Fruit fly (Drosophila melanogaster) whole organism, pupa: Measurements from ENCODE around the gene ifc.

Experiments
- CG10348 ChIP-seq: fragments of 200-800 bp; sonication (Bioruptor generic); IDR thresholded peaks from 2 replicates; pipeline ENCODE4 v1.3.6; 2022; ENCODE audit warnings: missing biosample characterization, missing genetic modification characterization
- CG12605 ChIP-seq: fragments of 200-800 bp; sonication (Bioruptor generic); IDR thresholded peaks from 2 replicates; pipeline ENCODE4 v1.3.6; 2022; ENCODE audit warnings: missing biosample characterization, missing genetic modification characterization
- CG13204 ChIP-seq: fragments of 200-800 bp; sonication (Bioruptor generic); optimal IDR thresholded peaks from 2 replicates; lab custom pipeline; 2018; ENCODE audit warnings: missing biosample characterization, mild to moderate bottlenecking, missing genetic modification characterization, moderate library complexity
- CG14655 ChIP-seq: fragments of 200-800 bp; sonication (Bioruptor generic); optimal IDR thresholded peaks from 3 replicates; lab custom pipeline; 2017; ENCODE audit warnings: mild to moderate bottlenecking, missing biosample characterization, missing genetic modification reagents, missing genetic modification characterization
- CG15710 ChIP-seq: fragments of 200-800 bp; sonication (Bioruptor generic); optimal IDR thresholded peaks from 2 replicates; lab custom pipeline; 2018; ENCODE audit warnings: missing biosample characterization, mild to moderate bottlenecking, missing genetic modification characterization, moderate library complexity
- CG17806 ChIP-seq: fragments of 200-800 bp; sonication (Bioruptor generic); optimal IDR thresholded peaks from 2 replicates; lab custom pipeline; 2018; ENCODE audit warnings: missing biosample characterization, mild to moderate bottlenecking, missing genetic modification characterization, moderate library complexity
- CG32121 ChIP-seq: fragments of 200-800 bp; sonication (Bioruptor generic); IDR thresholded peaks from 2 replicates; pipeline ENCODE4 v1.3.6; 2022; ENCODE audit warnings: missing biosample characterization, missing genetic modification characterization
- CG34367 ChIP-seq: fragments of 200-800 bp; sonication (Bioruptor generic); optimal IDR thresholded peaks from 2 replicates; lab custom pipeline; 2018; ENCODE audit warnings: missing biosample characterization, mild to moderate bottlenecking, missing genetic modification characterization
- CG4496 ChIP-seq: fragments of 200-800 bp; sonication (Bioruptor generic); IDR thresholded peaks from 3 replicates; pipeline ENCODE4 v1.3.6; 2022; ENCODE audit warnings: missing biosample characterization, missing genetic modification characterization
- CG8159 ChIP-seq: fragments of 200-800 bp; sonication (Bioruptor generic); optimal IDR thresholded peaks from 3 replicates; lab custom pipeline; 2018; ENCODE audit warnings: missing biosample characterization, mild to moderate bottlenecking, missing genetic modification characterization, moderate library complexity
- CG8301 ChIP-seq: fragments of 200-800 bp; sonication (Bioruptor generic); optimal IDR thresholded peaks from 2 replicates; lab custom pipeline; 2018; ENCODE audit warnings: missing biosample characterization, mild to moderate bottlenecking, missing genetic modification characterization
- CG9948 ChIP-seq: fragments of 200-800 bp; sonication (Bioruptor generic); optimal IDR thresholded peaks from 2 replicates; lab custom pipeline; 2018; ENCODE audit warnings: missing biosample characterization, mild to moderate bottlenecking, missing genetic modification characterization, moderate library complexity
- D1 ChIP-seq: fragments of 200-800 bp; sonication (Bioruptor generic); optimal IDR thresholded peaks from 2 replicates; lab custom pipeline; 2018; ENCODE audit warnings: missing biosample characterization, mild to moderate bottlenecking, missing genetic modification characterization, moderate library complexity
- EcR ChIP-seq: fragments of 200-800 bp; sonication (Bioruptor generic); optimal IDR thresholded peaks from 3 replicates; lab custom pipeline; 2019; ENCODE audit warnings: missing biosample characterization, missing genetic modification characterization, mild to moderate bottlenecking, moderate library complexity, missing genetic modification reagents
- Ets98B ChIP-seq: fragments of 200-800 bp; sonication (Bioruptor generic); IDR thresholded peaks from 2 replicates; pipeline ENCODE4 v1.3.6; 2022; ENCODE audit warnings: missing biosample characterization, missing genetic modification characterization
- Pif1A ChIP-seq: fragments of 200-800 bp; sonication (Bioruptor generic); optimal IDR thresholded peaks from 3 replicates; lab custom pipeline; 2016; ENCODE audit warnings: missing biosample characterization, missing genetic modification characterization
- Pif1B ChIP-seq: fragments of 200-800 bp; sonication (Bioruptor generic); optimal IDR thresholded peaks from 3 replicates; lab custom pipeline; 2016; ENCODE audit warnings: missing biosample characterization, missing genetic modification characterization
- Snoo ChIP-seq: fragments of 200-800 bp; sonication (Bioruptor generic); optimal IDR thresholded peaks from 3 replicates; lab custom pipeline; 2017; ENCODE audit warnings: missing biosample characterization, mild to moderate bottlenecking, missing genetic modification characterization, inconsistent platforms
- fd96Ca ChIP-seq: fragments of 200-800 bp; sonication (Bioruptor generic); IDR thresholded peaks from 3 replicates; pipeline ENCODE4 v1.3.6; 2022; ENCODE audit warnings: missing biosample characterization, missing genetic modification characterization
- gl ChIP-seq: fragments of 200-800 bp; sonication (Bioruptor generic); optimal IDR thresholded peaks from 2 replicates; lab custom pipeline; 2018; ENCODE audit warnings: missing biosample characterization, mild to moderate bottlenecking, missing genetic modification characterization
- rn ChIP-seq: fragments of 200-800 bp; sonication (Bioruptor generic); IDR thresholded peaks from 2 replicates; pipeline ENCODE4 v1.3.6; 2022; ENCODE audit warnings: missing biosample characterization, missing genetic modification characterization

The ifc gene

dm6 chr2L:5946728-5947127 lies 39.4 kb upstream of the ifc start:
- TF ChIP-seq CG32121 = no peak
- no peak for TF ChIP-seq CG4496 (GFP tag; lab: Robert Waterston, UW)
- no peak for TF ChIP-seq EcR (GFP tag; lab: Kevin White, UChicago)
- TF ChIP-seq Pif1A (GFP tag; lab: Kevin White, UChicago) = no peak
- no peak for TF ChIP-seq CG9948 (tag; lab: Kevin White, UChicago)
- TF ChIP-seq rn (GFP tag; lab: Robert Waterston, UW) = no peak
- TF ChIP-seq CG8301 (tag; lab: Kevin White, UChicago) = no peak
- TF ChIP-seq CG14655 (GFP tag; lab: Kevin White, UChicago) = no peak
- TF ChIP-seq CG15710 (tag; lab: Kevin White, UChicago) = no peak
- no peak for TF ChIP-seq CG13204 (GFP tag; lab: Kevin White, UChicago)
- TF ChIP-seq CG34367 (tag; lab: Kevin White, UChicago) = no peak

DNA sequence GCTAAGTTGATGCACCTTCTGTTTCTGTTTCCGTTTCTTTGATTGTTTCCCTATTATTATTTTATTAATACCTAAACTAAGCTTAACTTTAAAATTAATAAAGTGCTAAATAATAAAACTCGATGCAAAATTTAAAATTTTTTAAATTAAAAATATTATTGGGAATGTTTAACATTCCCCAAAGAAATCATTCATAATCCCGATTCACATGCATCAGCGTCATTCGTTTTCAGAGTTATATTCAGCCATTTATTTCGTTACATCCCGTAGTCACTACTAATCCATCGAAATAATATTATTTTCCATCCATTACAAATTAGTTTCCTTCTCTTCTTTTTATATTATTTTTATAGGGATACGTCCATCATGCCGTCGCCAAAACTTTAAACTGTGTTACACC lies 38.6 kb upstream of the ifc start:
- TF ChIP-seq CG4496 (GFP tag; lab: Robert Waterston, UW) = no peak
- no peak for TF ChIP-seq CG12605
- TF ChIP-seq D1 (tag; lab: Kevin White, UChicago) = no peak
- TF ChIP-seq CG14655 (GFP tag; lab: Kevin White, UChicago) = no peak
- TF ChIP-seq gl (tag; lab: Kevin White, UChicago) = no peak
- TF ChIP-seq CG34367 (tag; lab: Kevin White, UChicago) = no peak
- TF ChIP-seq Pif1B (GFP tag; lab: Kevin White, UChicago) = no peak
- TF ChIP-seq CG15710 (tag; lab: Kevin White, UChicago) = no peak
- no peak for TF ChIP-seq Pif1A (GFP tag; lab: Kevin White, UChicago)
- TF ChIP-seq CG8159 (tag; lab: Kevin White, UChicago) = no peak
- TF ChIP-seq fd96Ca (GFP tag; lab: Robert Waterston, UW) = no peak
- no peak for TF ChIP-seq rn (GFP tag; lab: Robert Waterston, UW)
- TF ChIP-seq Ets98B (GFP tag; lab: Robert Waterston, UW) = no peak
- no peak for TF ChIP-seq CG17806 (tag; lab: Kevin White, UChicago)
- no peak for TF ChIP-seq CG13204 (GFP tag; lab: Kevin White, UChicago)
- no peak for TF ChIP-seq EcR (GFP tag; lab: Kevin White, UChicago)
- no peak for TF ChIP-seq Snoo
- TF ChIP-seq CG32121 = no peak

DNA sequence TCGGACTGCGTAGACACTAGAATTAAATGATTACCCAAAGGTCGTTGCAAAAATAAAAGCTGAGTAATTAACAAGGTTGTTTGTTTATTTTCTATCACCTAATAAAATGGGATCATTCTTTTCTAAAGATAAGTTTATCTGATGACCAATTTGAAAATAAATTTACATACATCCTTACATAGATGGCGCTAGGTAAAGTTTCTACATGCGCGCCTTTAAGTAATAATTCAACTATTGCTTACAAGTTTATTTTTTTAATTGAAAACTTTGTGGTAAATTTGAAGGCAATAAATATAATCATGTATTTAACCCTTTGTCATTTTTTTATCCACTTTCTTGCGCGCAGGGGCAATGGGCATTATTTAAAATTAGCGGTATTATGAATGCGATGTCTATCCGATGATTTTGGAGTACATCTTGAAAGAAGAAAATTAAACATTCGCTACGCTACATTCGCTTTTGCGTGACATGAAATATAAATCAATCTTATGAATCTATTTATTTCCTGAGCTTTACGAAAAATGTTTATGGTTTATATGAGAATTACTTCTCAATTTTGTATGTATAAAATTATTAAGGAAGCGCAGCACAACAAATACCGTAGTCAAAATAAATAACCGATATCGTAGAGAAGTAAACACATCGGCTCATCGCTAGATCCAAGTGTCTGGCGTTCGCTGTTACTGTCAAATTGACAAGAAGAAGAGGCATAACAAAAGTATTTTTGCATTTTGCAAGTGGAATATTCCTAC lies 37.2 kb upstream of the ifc start, which contains the start of gene CG9044:
TSS of gene CG9044 (plus strand) at position 676 of the 752 bp plus-strand sequence.
- TF ChIP-seq CG15710 (tag; lab: Kevin White, UChicago) (peak; percentile 16), CG4496 (GFP tag; lab: Robert Waterston, UW) (no peak), CG34367 (tag; lab: Kevin White, UChicago) (no peak), EcR (GFP tag; lab: Kevin White, UChicago) (no peak), rn (GFP tag; lab: Robert Waterston, UW) (peak; percentile 15; the same call in 1 of the 2 replicates), CG10348 (GFP tag; lab: Robert Waterston, UW) (no peak), CG17806 (tag; lab: Kevin White, UChicago) (no peak), CG32121 (0 out of 2 replicates have a peak, but pooled peaks have one; percentile 40)

dm6 chr2L:5956153-5956552 lies 30.0 kb upstream of the ifc start, which contains the start of gene CG13999:
TSS of gene CG13999 (minus strand) at chr2L:5956466.
- TF ChIP-seq fd96Ca (GFP tag; lab: Robert Waterston, UW) (no peak), CG34367 (tag; lab: Kevin White, UChicago) (no peak), CG4496 (GFP tag; lab: Robert Waterston, UW) (no peak), CG9948 (tag; lab: Kevin White, UChicago) (no peak), Pif1B (GFP tag; lab: Kevin White, UChicago) (no peak), CG15710 (tag; lab: Kevin White, UChicago) (no peak), CG12605 (no peak), Snoo (no peak), CG13204 (GFP tag; lab: Kevin White, UChicago) (no peak), gl (tag; lab: Kevin White, UChicago) (no peak), Ets98B (GFP tag; lab: Robert Waterston, UW) (no peak), CG8301 (tag; lab: Kevin White, UChicago) (no peak), EcR (GFP tag; lab: Kevin White, UChicago) (no peak)

DNA sequence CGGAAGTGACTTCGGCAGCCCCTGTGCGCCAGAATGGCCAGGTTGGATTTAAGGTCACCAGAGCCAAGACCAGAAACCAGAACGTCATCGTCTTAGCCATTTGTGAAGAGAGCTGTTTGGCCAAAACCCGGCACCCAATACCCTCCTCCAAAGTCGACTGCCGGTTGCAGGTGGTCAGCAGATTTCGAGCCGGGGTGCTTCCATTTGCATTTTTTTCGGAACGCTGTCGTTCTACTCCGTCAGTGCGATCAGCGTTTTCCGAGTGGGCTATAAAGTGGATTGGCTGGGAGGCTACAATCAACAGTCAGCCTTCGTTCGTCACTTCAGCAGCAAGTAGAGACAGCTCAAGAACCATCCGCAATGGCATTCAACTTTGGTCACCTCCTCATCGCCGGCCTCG lies 29.4 kb upstream of the ifc start, which contains the start of the genes CG13998 and Vm26Ab:
TSS of gene CG13998 (minus strand) at position 114 of the 400 bp plus-strand sequence.
TSS of gene Vm26Ab (plus strand) at position 299 of the 400 bp plus-strand sequence.
- TF ChIP-seq CG12605 (no peak), CG13204 (GFP tag; lab: Kevin White, UChicago) (no peak), Pif1A (GFP tag; lab: Kevin White, UChicago) (no peak), gl (tag; lab: Kevin White, UChicago) (no peak), Snoo (no peak), CG4496 (GFP tag; lab: Robert Waterston, UW) (no peak), D1 (tag; lab: Kevin White, UChicago) (no peak)
- TF ChIP-seq, all 21 proteins: peak for 0
